Fruit fly (Drosophila melanogaster) whole organism, embryonic: ENCODE results near the gene CG13046.

ENCODE experiments used
- Abd-B ChIP-seq: fragments of 200-800 bp; sonication (Bioruptor generic); optimal IDR thresholded peaks from 2 replicates; lab custom pipeline; 2018; ENCODE audit warnings: missing biosample characterization, mild to moderate bottlenecking, missing genetic modification characterization, moderate library complexity
- B-H1 ChIP-seq: fragments of 200-800 bp; sonication (Bioruptor generic); IDR thresholded peaks from 3 replicates; pipeline ENCODE4 v1.3.6; 2022; ENCODE audit warnings: missing biosample characterization, missing genetic modification characterization
- CG10147 ChIP-seq: fragments of 200-800 bp; sonication (Bioruptor generic); optimal IDR thresholded peaks from 2 replicates; lab custom pipeline; 2019; ENCODE audit warnings: missing biosample characterization, mild to moderate bottlenecking, missing genetic modification characterization, moderate library complexity
- CG10979 ChIP-seq: fragments of 200-800 bp; sonication (Bioruptor generic); optimal IDR thresholded peaks from 2 replicates; lab custom pipeline; 2018; ENCODE audit warnings: missing biosample characterization, mild to moderate bottlenecking, missing genetic modification characterization, moderate library complexity
- CG1647 ChIP-seq: fragments of 200-800 bp; sonication (Bioruptor generic); optimal IDR thresholded peaks from 3 replicates; lab custom pipeline; 2016; ENCODE audit warnings: missing biosample characterization, missing genetic modification characterization
- CG17359 ChIP-seq: fragments of 200-800 bp; sonication (Bioruptor generic); optimal IDR thresholded peaks from 3 replicates; lab custom pipeline; 2018; ENCODE audit warnings: missing biosample characterization, mild to moderate bottlenecking, missing genetic modification characterization, moderate library complexity
- CG2202 ChIP-seq: fragments of 200-800 bp; sonication (Bioruptor generic); optimal IDR thresholded peaks from 2 replicates; lab custom pipeline; 2018; ENCODE audit warnings: missing biosample characterization, mild to moderate bottlenecking, missing genetic modification characterization
- CG2889 ChIP-seq: fragments of 200-800 bp; sonication (Bioruptor generic); IDR thresholded peaks from 3 replicates; pipeline ENCODE4 v1.3.6; 2022; ENCODE audit warnings: missing biosample characterization, missing genetic modification characterization
- CG3065 ChIP-seq: fragments of 200-800 bp; sonication (Bioruptor generic); optimal IDR thresholded peaks from 2 replicates; lab custom pipeline; 2016; ENCODE audit warnings: missing biosample characterization, missing genetic modification characterization
- CG31388 ChIP-seq: fragments of 200-800 bp; sonication (Bioruptor generic); optimal IDR thresholded peaks from 2 replicates; lab custom pipeline; 2016; ENCODE audit warnings: missing biosample characterization, missing genetic modification characterization
- CG32772 ChIP-seq: fragments of 200-800 bp; sonication (Bioruptor generic); IDR thresholded peaks from 2 replicates; pipeline ENCODE4 v1.3.6; 2022; ENCODE audit warnings: missing biosample characterization, missing genetic modification characterization
- CG4820 ChIP-seq: fragments of 200-800 bp; sonication (Bioruptor generic); optimal IDR thresholded peaks from 3 replicates; lab custom pipeline; 2016; ENCODE audit warnings: missing biosample characterization, missing genetic modification characterization
- CG6654 ChIP-seq: fragments of 200-800 bp; sonication (Bioruptor generic); optimal IDR thresholded peaks from 2 replicates; lab custom pipeline; 2017; ENCODE audit warnings: missing biosample characterization, mild to moderate bottlenecking, missing genetic modification characterization
- CG7271 ChIP-seq: fragments of 200-800 bp; sonication (Bioruptor generic); optimal IDR thresholded peaks from 2 replicates; lab custom pipeline; 2018; ENCODE audit warnings: missing biosample characterization, mild to moderate bottlenecking, missing genetic modification characterization, moderate library complexity
- CG9609 ChIP-seq: fragments of 200-800 bp; sonication (Bioruptor generic); optimal IDR thresholded peaks from 3 replicates; lab custom pipeline; 2016; ENCODE audit warnings: missing biosample characterization, missing genetic modification characterization
- CG9797 ChIP-seq: fragments of 200-800 bp; sonication (Bioruptor generic); optimal IDR thresholded peaks from 3 replicates; lab custom pipeline; 2018; ENCODE audit warnings: missing biosample characterization, mild to moderate bottlenecking, missing genetic modification characterization
- CG9817 ChIP-seq: fragments of 200-800 bp; sonication (Bioruptor generic); optimal IDR thresholded peaks from 2 replicates; lab custom pipeline; 2018; ENCODE audit warnings: missing biosample characterization, mild to moderate bottlenecking, missing genetic modification characterization, moderate library complexity
- Chrac-16 ChIP-seq: fragments of 200-800 bp; sonication (Bioruptor generic); optimal IDR thresholded peaks from 3 replicates; lab custom pipeline; 2016; ENCODE audit warnings: missing biosample characterization, missing genetic modification characterization
- CoRest ChIP-seq: fragments of 200-800 bp; sonication (Bioruptor generic); optimal IDR thresholded peaks from 3 replicates; lab custom pipeline; 2018; ENCODE audit warnings: missing biosample characterization, mild to moderate bottlenecking, missing genetic modification characterization, moderate library complexity
- Doc3 ChIP-seq: fragments of 200-800 bp; sonication (Bioruptor generic); IDR thresholded peaks from 3 replicates; pipeline ENCODE4 v1.3.6; 2022; ENCODE audit warnings: missing biosample characterization, missing genetic modification characterization; ENCODE audit not compliant: partially characterized antibody
- E2f1 ChIP-seq: fragments of 200-800 bp; sonication (Bioruptor generic); IDR thresholded peaks from 2 replicates; pipeline ENCODE4 v1.3.6; 2022; ENCODE audit warnings: missing biosample characterization, missing genetic modification characterization
- HLH4C ChIP-seq: fragments of 200-800 bp; sonication (Bioruptor generic); IDR thresholded peaks from 3 replicates; pipeline ENCODE4 v1.3.6; 2022; ENCODE audit warnings: missing biosample characterization, missing genetic modification characterization; ENCODE audit not compliant: partially characterized antibody
- HLH54F ChIP-seq: fragments of 200-800 bp; sonication (Bioruptor generic); optimal IDR thresholded peaks from 3 replicates; lab custom pipeline; 2016; ENCODE audit warnings: missing biosample characterization, missing genetic modification characterization
- Hmr ChIP-seq: fragments of 200-800 bp; sonication (Bioruptor generic); optimal IDR thresholded peaks from 3 replicates; lab custom pipeline; 2017; ENCODE audit warnings: mild to moderate bottlenecking, missing biosample characterization, missing genetic modification reagents, missing genetic modification characterization
- Hr78 ChIP-seq, 2 experiments: fragments of 200-800 bp in 1 of 2; fragments of >200 bp in 1 of 2; sonication (Bioruptor generic) in 1 of 2; optimal IDR thresholded peaks; 2 replicates each; lab custom pipeline; 2017 to 2019; ENCODE audit warnings: missing biosample characterization in 2 of 2, missing genetic modification characterization in 2 of 2, mild to moderate bottlenecking in 1 of 2, moderate library complexity in 1 of 2
- Jarid2 ChIP-seq: fragments of 200-800 bp; sonication (Bioruptor generic); optimal IDR thresholded peaks from 3 replicates; lab custom pipeline; 2017; ENCODE audit warnings: mild to moderate bottlenecking, missing biosample characterization, missing genetic modification reagents, missing genetic modification characterization
- Mad ChIP-seq: fragments of 200-800 bp; sonication (Bioruptor generic); optimal IDR thresholded peaks from 2 replicates; lab custom pipeline; 2016; ENCODE audit warnings: missing biosample characterization, missing genetic modification characterization
- Max ChIP-seq: fragments of 200-800 bp; sonication (Bioruptor generic); optimal IDR thresholded peaks from 2 replicates; lab custom pipeline; 2016; ENCODE audit warnings: missing biosample characterization, mild to moderate bottlenecking, missing genetic modification characterization
- Ptx1 ChIP-seq: fragments of 200-800 bp; sonication (Bioruptor generic); IDR thresholded peaks from 2 replicates; pipeline ENCODE4 v1.3.6; 2022; ENCODE audit warnings: missing biosample characterization, missing genetic modification characterization
- Sry-β ChIP-seq: fragments of 200-800 bp; sonication (Bioruptor generic); optimal IDR thresholded peaks from 2 replicates; lab custom pipeline; 2018; ENCODE audit warnings: missing biosample characterization, mild to moderate bottlenecking, missing genetic modification characterization, moderate library complexity
- Vsx1 ChIP-seq: fragments of 200-800 bp; sonication (Bioruptor generic); optimal IDR thresholded peaks from 2 replicates; lab custom pipeline; 2017; ENCODE audit warnings: missing biosample characterization, mild to moderate bottlenecking, missing genetic modification characterization, missing genetic modification reagents
- abd-A ChIP-seq: fragments of 200-800 bp; sonication (Bioruptor generic); optimal IDR thresholded peaks from 3 replicates; lab custom pipeline; 2019; ENCODE audit warnings: missing biosample characterization, mild to moderate bottlenecking, missing genetic modification characterization, moderate library complexity
- bowl ChIP-seq: fragments of 200-800 bp; sonication (Bioruptor generic); IDR thresholded peaks from 2 replicates; pipeline ENCODE4 v1.3.6; 2022; ENCODE audit warnings: missing biosample characterization, missing genetic modification characterization
- crc ChIP-seq: fragments of 200-800 bp; sonication (Bioruptor generic); optimal IDR thresholded peaks from 2 replicates; lab custom pipeline; 2016; ENCODE audit warnings: missing biosample characterization, missing genetic modification characterization
- croc ChIP-seq: fragments of 200-800 bp; sonication (Bioruptor generic); conservative IDR thresholded peaks from 3 replicates; pipeline ENCODE4 v1.3.6; 2022; ENCODE audit warnings: missing biosample characterization, missing genetic modification characterization
- ems ChIP-seq: fragments of 200-800 bp; sonication (Bioruptor generic); optimal IDR thresholded peaks from 3 replicates; lab custom pipeline; 2016; ENCODE audit warnings: missing biosample characterization, missing genetic modification characterization
- fd64A ChIP-seq: fragments of 200-800 bp; sonication (Bioruptor generic); optimal IDR thresholded peaks from 3 replicates; lab custom pipeline; 2018; ENCODE audit warnings: missing biosample characterization, mild to moderate bottlenecking, missing genetic modification characterization
- fru ChIP-seq: fragments of >200 bp; optimal IDR thresholded peaks from 2 replicates; lab custom pipeline; 2017
- gem ChIP-seq: fragments of 200-800 bp; sonication (Bioruptor generic); optimal IDR thresholded peaks from 2 replicates; lab custom pipeline; 2019; ENCODE audit warnings: missing biosample characterization, mild to moderate bottlenecking, missing genetic modification characterization, moderate library complexity
- hth ChIP-seq: fragments of >200 bp; optimal IDR thresholded peaks from 2 replicates; lab custom pipeline; 2017; ENCODE audit warnings: inconsistent platforms
- ind ChIP-seq: fragments of 200-800 bp; sonication (Bioruptor generic); optimal IDR thresholded peaks from 3 replicates; lab custom pipeline; 2016; ENCODE audit warnings: missing biosample characterization, missing genetic modification characterization
- lab ChIP-seq: fragments of 200-800 bp; sonication (Bioruptor generic); optimal IDR thresholded peaks from 3 replicates; lab custom pipeline; 2017; ENCODE audit warnings: missing biosample characterization, missing genetic modification characterization, mild to moderate bottlenecking, moderate library complexity, missing genetic modification reagents
- lmd ChIP-seq: fragments of 200-800 bp; sonication (Bioruptor generic); IDR thresholded peaks from 2 replicates; pipeline ENCODE4 v1.3.6; 2022; ENCODE audit warnings: missing biosample characterization, missing genetic modification characterization
- sens ChIP-seq: fragments of 200-800 bp; sonication (Bioruptor generic); peaks from one replicate; lab custom pipeline; 2016; ENCODE audit warnings: missing biosample characterization, missing genetic modification characterization
- sens-2 ChIP-seq: fragments of 200-800 bp; sonication (Bioruptor generic); IDR thresholded peaks from 2 replicates; pipeline ENCODE4 v1.3.6; 2022; ENCODE audit warnings: missing biosample characterization, missing genetic modification characterization
- sqz ChIP-seq: fragments of 200-800 bp; sonication (Bioruptor generic); optimal IDR thresholded peaks from 3 replicates; lab custom pipeline; 2018; ENCODE audit warnings: missing biosample characterization, mild to moderate bottlenecking, missing genetic modification characterization
- tin ChIP-seq: fragments of 200-800 bp; sonication (Bioruptor generic); optimal IDR thresholded peaks from 3 replicates; lab custom pipeline; 2016; ENCODE audit warnings: missing biosample characterization, missing genetic modification characterization
- tio ChIP-seq: fragments of 200-800 bp; sonication (Bioruptor generic); optimal IDR thresholded peaks from 2 replicates; lab custom pipeline; 2017; ENCODE audit warnings: missing biosample characterization, missing genetic modification characterization, inconsistent platforms
- trem ChIP-seq: fragments of 200-800 bp; optimal IDR thresholded peaks from 3 replicates; lab custom pipeline; 2019; ENCODE audit warnings: missing biosample characterization, mild to moderate bottlenecking, missing genetic modification characterization, moderate library complexity
- unpg ChIP-seq: fragments of 200-800 bp; sonication (Bioruptor generic); optimal IDR thresholded peaks from 3 replicates; lab custom pipeline; 2018; ENCODE audit warnings: missing biosample characterization, mild to moderate bottlenecking, missing genetic modification characterization, moderate library complexity

The CG13046 gene

DNA sequence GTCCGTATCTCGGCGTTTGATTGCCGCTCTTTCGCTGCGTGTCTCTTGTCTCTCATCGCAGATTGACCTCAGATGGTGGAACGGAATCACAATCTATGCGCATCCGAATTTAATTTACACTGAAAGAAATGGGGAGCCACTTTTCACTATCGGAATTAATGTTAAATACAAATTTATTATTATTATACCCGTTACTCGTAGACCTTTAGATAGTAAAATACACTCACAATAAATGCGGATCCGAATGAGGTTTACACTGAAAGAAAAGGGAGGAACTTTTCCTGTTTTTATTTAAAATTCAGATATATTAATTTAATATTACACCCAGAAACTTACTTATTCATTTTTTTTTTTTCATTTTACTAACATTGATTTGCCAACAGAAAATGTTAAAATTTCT is 845 bp upstream of the CG13046 start (continued):
- TF ChIP-seq E2f1 (GFP tag; lab: Robert Waterston, UW) (peak; percentile 33; the same call in 1 of the 2 replicates), CG3065 (no peak), Chrac-16 (GFP tag; lab: Kevin White, UChicago) (peak; percentile 9), B-H1 (GFP tag; lab: Robert Waterston, UW) (0 out of 3 replicates have a peak, but pooled peaks have one; percentile 16)

DNA sequence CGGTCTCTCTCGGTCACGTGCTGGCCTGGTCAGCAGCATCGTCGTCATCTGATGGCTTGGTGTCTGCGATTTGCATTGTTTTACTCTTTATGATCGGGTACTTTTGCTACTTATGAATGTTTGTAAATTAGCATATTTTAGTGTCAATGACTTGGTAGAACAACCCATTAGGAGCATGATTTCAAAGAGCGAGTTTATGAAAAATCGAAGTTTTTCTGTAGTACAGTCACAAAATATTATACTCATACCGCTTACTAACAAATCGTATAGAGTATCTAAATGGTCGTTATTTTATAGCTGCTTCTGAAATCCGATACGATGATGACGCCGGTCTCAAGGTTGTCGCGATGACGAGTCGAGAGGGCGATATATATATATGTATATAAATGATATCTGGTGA is 2.0 kb downstream of the CG13046 start:
- no peak for TF ChIP-seq CG7271 (tag; lab: Kevin White, UChicago)
- no peak for TF ChIP-seq tin
- TF ChIP-seq ind (GFP tag; lab: Kevin White, UChicago), result no peak
- no peak for TF ChIP-seq Max (GFP tag; lab: Kevin White, UChicago)
- TF ChIP-seq trem, result no peak
- no peak for TF ChIP-seq CG4820 (GFP tag; lab: Kevin White, UChicago)
- no peak for TF ChIP-seq tio (GFP tag; lab: Kevin White, UChicago)
- TF ChIP-seq Sry-β, result no peak
- TF ChIP-seq CG10147 (GFP tag; lab: Kevin White, UChicago), result no peak
- TF ChIP-seq abd-A (tag; lab: Kevin White, UChicago), result peak; percentile 21
- TF ChIP-seq Abd-B (GFP tag; lab: Kevin White, UChicago), result no peak
- no peak for TF ChIP-seq ems (GFP tag; lab: Kevin White, UChicago)
- TF ChIP-seq Hmr (GFP tag; lab: Kevin White, UChicago), result no peak
- TF ChIP-seq Doc3 (GFP tag; lab: Robert Waterston, UW), result no peak
- no peak for TF ChIP-seq fru (lab: Kevin White, UChicago)
- no peak for TF ChIP-seq sens-2 (GFP tag; lab: Robert Waterston, UW)
- TF ChIP-seq lmd, result no peak; the same call in 1 of the 2 replicates
- no peak for TF ChIP-seq CG9609 (GFP tag; lab: Kevin White, UChicago)
- TF ChIP-seq Mad (GFP tag; lab: Kevin White, UChicago), result no peak
- peak; percentile 56 for TF ChIP-seq gem (tag; lab: Kevin White, UChicago)
- no peak for TF ChIP-seq Hr78 (GFP tag; optimal IDR thresholded peaks at IDR 0.05; lab: Kevin White, UChicago)
- no peak for TF ChIP-seq CG6654 (GFP tag; lab: Kevin White, UChicago)
- no peak for TF ChIP-seq crc (GFP tag; lab: Kevin White, UChicago)
- peak; percentile 31 for TF ChIP-seq CG17359 (tag; lab: Kevin White, UChicago)
- TF ChIP-seq HLH4C, result no peak
- TF ChIP-seq bowl (GFP tag; lab: Robert Waterston, UW), result no peak
- TF ChIP-seq CG9797 (GFP tag; lab: Kevin White, UChicago), result no peak
- TF ChIP-seq HLH54F, result no peak
- TF ChIP-seq lab (GFP tag; lab: Kevin White, UChicago), result no peak
- no peak for TF ChIP-seq fd64A
- no peak for TF ChIP-seq CG2202 (tag; lab: Kevin White, UChicago)
- TF ChIP-seq CG31388 (GFP tag; lab: Kevin White, UChicago), result no peak
- TF ChIP-seq CG9817 (tag; lab: Kevin White, UChicago), result no peak
- peak; percentile 52 for TF ChIP-seq unpg
- TF ChIP-seq hth (lab: Kevin White, UChicago), result no peak
- TF ChIP-seq croc, result no peak
- TF ChIP-seq sens (GFP tag; lab: Kevin White, UChicago), result peak; percentile 74
- peak; percentile 16 for TF ChIP-seq CoRest (tag; lab: Kevin White, UChicago)
- TF ChIP-seq sqz (GFP tag; lab: Kevin White, UChicago), result no peak
- TF ChIP-seq CG1647 (GFP tag; lab: Kevin White, UChicago), result no peak
- TF ChIP-seq Ptx1 (GFP tag; lab: Robert Waterston, UW), result peak; percentile 60; the same call in 1 of the 2 replicates
- no peak for TF ChIP-seq CG2889 (GFP tag; lab: Robert Waterston, UW)
- no peak for TF ChIP-seq Jarid2 (GFP tag; lab: Kevin White, UChicago)
- no peak for TF ChIP-seq Vsx1 (GFP tag; lab: Kevin White, UChicago)
- TF ChIP-seq CG32772 (GFP tag; lab: Robert Waterston, UW), result 0 out of 2 replicates have a peak, but pooled peaks have one; percentile 8
- TF ChIP-seq CG10979, result no peak
